Fruit fly (Drosophila melanogaster): ENCODE measurements around the gene CG6479.

The CG6479 gene

dm6 chr3L:17358490-17358889, 19.4 kb upstream of the CG6479 start:
- no peak for TF ChIP-seq CG8301 (tag; optimal IDR thresholded peaks at IDR 0.05)
- TF ChIP-seq rn (GFP tag; IDR thresholded peaks at IDR 0.05), result no peak
- no peak for TF ChIP-seq Snoo (tag; optimal IDR thresholded peaks at IDR 0.05)
- TF ChIP-seq CG8159 (tag; optimal IDR thresholded peaks at IDR 0.05), result no peak
- TF ChIP-seq CG13204 (GFP tag; optimal IDR thresholded peaks at IDR 0.05), result no peak
- TF ChIP-seq Pif1B (GFP tag; optimal IDR thresholded peaks at IDR 0.05), result no peak
- TF ChIP-seq gl (tag; optimal IDR thresholded peaks at IDR 0.05), result no peak
- TF ChIP-seq CG34367 (tag; optimal IDR thresholded peaks at IDR 0.05), result no peak
- TF ChIP-seq CG14655 (GFP tag; optimal IDR thresholded peaks at IDR 0.05), result no peak
- no peak for TF ChIP-seq Ets98B (GFP tag; IDR thresholded peaks at IDR 0.05)
- no peak for TF ChIP-seq CG9948 (tag; optimal IDR thresholded peaks at IDR 0.05)
- no peak for TF ChIP-seq CG4496 (GFP tag; IDR thresholded peaks at IDR 0.05)

dm6 chr3L:17357431-17357830, 18.4 kb upstream of the CG6479 start:
- TF ChIP-seq CG32121 (GFP tag; IDR thresholded peaks at IDR 0.05), result no peak
- TF ChIP-seq Pif1B (GFP tag; optimal IDR thresholded peaks at IDR 0.05), result no peak
- TF ChIP-seq EcR (GFP tag; optimal IDR thresholded peaks at IDR 0.05), result no peak
- no peak for TF ChIP-seq Snoo (tag; optimal IDR thresholded peaks at IDR 0.05)
- no peak for TF ChIP-seq D1 (tag; optimal IDR thresholded peaks at IDR 0.05)
- TF ChIP-seq rn (GFP tag; IDR thresholded peaks at IDR 0.05), result no peak
- TF ChIP-seq CG9948 (tag; optimal IDR thresholded peaks at IDR 0.05), result no peak
- TF ChIP-seq CG17806 (tag; optimal IDR thresholded peaks at IDR 0.05), result no peak
- TF ChIP-seq CG10348 (GFP tag; IDR thresholded peaks at IDR 0.05), result no peak
- TF ChIP-seq Pif1A (GFP tag; optimal IDR thresholded peaks at IDR 0.05), result no peak
- no peak for TF ChIP-seq CG34367 (tag; optimal IDR thresholded peaks at IDR 0.05)
- TF ChIP-seq CG14655 (GFP tag; optimal IDR thresholded peaks at IDR 0.05), result no peak

DNA sequence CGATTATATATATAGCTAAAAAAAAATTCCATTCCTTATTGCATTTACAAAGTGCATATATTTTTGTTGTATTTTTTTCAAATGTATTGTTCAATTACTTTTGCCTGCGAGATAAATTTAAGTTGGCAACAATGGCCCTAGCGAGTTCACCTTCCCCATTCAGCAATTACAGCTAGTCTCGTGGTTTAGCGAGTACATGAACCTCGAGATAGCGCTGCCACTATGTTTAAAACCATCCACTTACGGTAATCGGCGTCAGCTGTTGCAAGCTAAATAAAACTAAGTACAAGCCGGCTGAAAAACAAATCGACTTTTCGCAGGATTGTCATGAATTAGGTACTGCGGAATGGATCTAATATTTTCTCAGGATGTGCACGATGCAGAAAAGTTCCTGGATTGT, 13.8 kb upstream of the CG6479 start:
- no peak for TF ChIP-seq CG8301 (tag; optimal IDR thresholded peaks at IDR 0.05)
- no peak for TF ChIP-seq EcR (GFP tag; optimal IDR thresholded peaks at IDR 0.05)
- TF ChIP-seq Pif1A (GFP tag; optimal IDR thresholded peaks at IDR 0.05), result no peak
- TF ChIP-seq CG12605 (GFP tag; IDR thresholded peaks at IDR 0.05), result no peak
- TF ChIP-seq CG9948 (tag; optimal IDR thresholded peaks at IDR 0.05), result no peak
- TF ChIP-seq Snoo (tag; optimal IDR thresholded peaks at IDR 0.05), result no peak
- no peak for TF ChIP-seq fd96Ca (GFP tag; IDR thresholded peaks at IDR 0.05)
- no peak for TF ChIP-seq rn (GFP tag; IDR thresholded peaks at IDR 0.05)
- no peak for TF ChIP-seq D1 (tag; optimal IDR thresholded peaks at IDR 0.05)
- TF ChIP-seq CG32121 (GFP tag; IDR thresholded peaks at IDR 0.05), result no peak

- TF ChIP-seq rn (GFP tag; IDR thresholded peaks at IDR 0.05), result no peak
- TF ChIP-seq D1 (tag; optimal IDR thresholded peaks at IDR 0.05), result no peak
- TF ChIP-seq CG8159 (tag; optimal IDR thresholded peaks at IDR 0.05), result no peak
- TF ChIP-seq CG14655 (GFP tag; optimal IDR thresholded peaks at IDR 0.05), result no peak
- no peak for TF ChIP-seq Ets98B (GFP tag; IDR thresholded peaks at IDR 0.05)
- no peak for TF ChIP-seq CG32121 (GFP tag; IDR thresholded peaks at IDR 0.05)
- no peak for TF ChIP-seq CG17806 (tag; optimal IDR thresholded peaks at IDR 0.05)
- no peak for TF ChIP-seq CG15710 (tag; optimal IDR thresholded peaks at IDR 0.05)
- TF ChIP-seq gl (tag; optimal IDR thresholded peaks at IDR 0.05), result no peak
Measured at dm6 chr3L:17351522-17351921, 12.5 kb upstream of the CG6479 start, which contains the start of gene CG7692. CG7692 (plus strand) TSS chr3L:17351822.

DNA sequence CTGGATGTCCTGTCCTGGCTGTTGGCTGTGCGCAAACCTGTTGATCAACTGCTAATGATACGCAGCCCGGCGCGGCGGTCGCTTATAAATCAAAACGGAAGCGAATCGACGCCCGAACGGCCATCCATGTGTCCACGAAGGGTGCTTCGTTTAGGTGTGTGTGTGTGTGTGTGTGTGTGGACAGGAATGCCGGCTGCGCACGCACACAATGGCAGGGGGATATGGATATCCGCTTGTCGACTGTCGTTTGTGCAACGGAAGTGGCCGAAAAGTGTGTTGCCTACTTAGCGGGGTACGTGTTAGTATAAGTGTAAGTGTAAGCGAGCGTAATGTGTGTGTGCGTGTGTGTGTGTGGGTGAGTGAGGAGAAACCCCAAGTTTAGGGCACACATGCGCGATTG, 10.5 kb upstream of the CG6479 start, which contains the start of gene Mip:
Gene Mip, minus strand, starts transcription at position 63 of the 400 bp plus-strand sequence.
- TF ChIP-seq CG15710 (tag; optimal IDR thresholded peaks at IDR 0.05), result no peak
- TF ChIP-seq CG8301 (tag; optimal IDR thresholded peaks at IDR 0.05), result no peak
- TF ChIP-seq D1 (tag; optimal IDR thresholded peaks at IDR 0.05), result no peak
- TF ChIP-seq fd96Ca (GFP tag; IDR thresholded peaks at IDR 0.05), result no peak
- TF ChIP-seq Ets98B (GFP tag; IDR thresholded peaks at IDR 0.05), result no peak
- no peak for TF ChIP-seq CG32121 (GFP tag; IDR thresholded peaks at IDR 0.05)
- TF ChIP-seq CG9948 (tag; optimal IDR thresholded peaks at IDR 0.05), result no peak
- no peak for TF ChIP-seq CG8159 (tag; optimal IDR thresholded peaks at IDR 0.05)
- no peak for TF ChIP-seq rn (GFP tag; IDR thresholded peaks at IDR 0.05)
- no peak for TF ChIP-seq CG4496 (GFP tag; IDR thresholded peaks at IDR 0.05)
- TF ChIP-seq CG34367 (tag; optimal IDR thresholded peaks at IDR 0.05), result no peak
- no peak for TF ChIP-seq CG14655 (GFP tag; optimal IDR thresholded peaks at IDR 0.05)
- TF ChIP-seq Pif1A (GFP tag; optimal IDR thresholded peaks at IDR 0.05), result no peak
- no peak for TF ChIP-seq CG10348 (GFP tag; IDR thresholded peaks at IDR 0.05)

- TF ChIP-seq CG9948 (tag; optimal IDR thresholded peaks at IDR 0.05), result no peak
- no peak for TF ChIP-seq fd96Ca (GFP tag; IDR thresholded peaks at IDR 0.05)
- no peak for TF ChIP-seq CG17806 (tag; optimal IDR thresholded peaks at IDR 0.05)
Measured at dm6 chr3L:17346393-17346792, 7.3 kb upstream of the CG6479 start.

DNA sequence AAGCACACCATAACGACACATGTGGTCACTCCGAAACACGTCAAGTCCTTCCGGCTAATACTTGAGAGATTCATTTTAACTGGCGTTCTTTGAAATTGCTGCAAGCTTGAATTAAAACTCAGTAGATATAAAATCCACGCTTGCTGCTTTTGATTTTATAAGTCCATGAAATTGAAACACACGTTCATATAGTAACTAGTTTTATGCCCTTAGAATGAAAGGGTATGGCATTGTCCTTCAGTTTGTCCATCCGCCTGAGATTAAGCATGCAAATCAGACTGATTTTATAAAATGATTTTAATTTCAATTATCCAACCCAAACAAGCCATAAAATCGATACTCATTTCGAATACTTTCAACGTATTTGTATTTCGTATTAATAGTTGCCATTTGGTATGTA, 5.5 kb upstream of the CG6479 start, which contains the start of gene brv2:
Gene brv2, minus strand, starts transcription at position 101 of the 400 bp plus-strand sequence.
- no peak for TF ChIP-seq CG10348 (GFP tag; IDR thresholded peaks at IDR 0.05)
- no peak for TF ChIP-seq D1 (tag; optimal IDR thresholded peaks at IDR 0.05)
- TF ChIP-seq CG34367 (tag; optimal IDR thresholded peaks at IDR 0.05), result no peak
- no peak for TF ChIP-seq CG17806 (tag; optimal IDR thresholded peaks at IDR 0.05)
- TF ChIP-seq gl (tag; optimal IDR thresholded peaks at IDR 0.05), result no peak
- no peak for TF ChIP-seq Pif1B (GFP tag; optimal IDR thresholded peaks at IDR 0.05)
- TF ChIP-seq Snoo (tag; optimal IDR thresholded peaks at IDR 0.05), result no peak

Data from whole organism, pupa.